Fruit fly (Drosophila melanogaster): ENCODE measurements around the gene CG10694.

CG10694 gene

DNA sequence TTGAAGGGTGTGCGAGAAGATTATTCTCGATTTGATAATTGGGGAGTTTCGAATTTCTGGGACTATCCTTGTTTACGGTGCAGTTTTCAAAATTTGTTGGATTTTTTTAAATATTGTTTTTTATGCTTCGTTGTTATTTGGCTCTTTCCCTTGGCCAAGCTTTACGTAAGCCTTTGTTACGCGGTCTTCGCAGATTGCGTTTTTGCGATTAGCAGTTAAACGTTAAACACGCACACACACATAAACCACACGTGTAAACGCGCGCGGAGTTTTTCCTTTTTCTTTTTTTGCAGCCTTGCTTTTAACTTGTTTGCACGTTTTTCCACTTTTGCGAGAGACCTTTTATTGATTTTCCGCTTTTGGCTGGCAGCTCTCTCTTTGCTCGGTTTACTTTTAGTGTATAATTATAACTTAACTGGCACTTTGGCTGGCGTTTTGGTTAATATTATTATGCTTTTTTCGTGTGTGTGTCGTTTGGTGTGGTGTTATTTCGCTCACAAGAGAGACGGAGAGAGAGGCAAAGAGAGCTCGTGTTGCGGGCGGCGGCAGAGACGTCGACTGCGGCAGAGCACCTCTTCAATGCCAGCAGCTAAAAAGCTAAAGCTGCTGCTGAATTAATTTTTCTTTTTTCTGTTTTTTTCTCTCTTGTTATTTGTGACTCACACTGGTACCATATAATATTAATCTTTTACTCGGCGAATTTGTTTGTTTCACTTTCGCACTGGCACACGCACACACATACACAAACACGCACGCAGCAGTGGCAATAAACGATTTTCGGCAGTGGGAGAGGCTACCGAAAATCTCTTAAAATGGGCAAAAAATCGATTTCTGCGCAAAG, 2.5 kb upstream of the CG10694 start:
- peak; percentile 56 for TF ChIP-seq Dif (GFP tag; optimal IDR thresholded peaks at IDR 0.05; ENCODE audit: partially characterized antibody)
- peak; percentile 19 for TF ChIP-seq lola (GFP tag; optimal IDR thresholded peaks at IDR 0.05)
- peak in 1 of 2 experiments; percentile 60 for TF ChIP-seq dl (GFP tag; optimal IDR thresholded peaks at IDR 0.05; ENCODE audit: insufficient read depth in 1 of 2, partially characterized antibody in 2 of 2)
- TF ChIP-seq HLH106 (tag; optimal IDR thresholded peaks at IDR 0.05), result no peak
- TF ChIP-seq Jra (GFP tag; optimal IDR thresholded peaks at IDR 0.05), result peak; percentile 15
- peak; percentile 60 for TF ChIP-seq Rel (GFP tag; optimal IDR thresholded peaks at IDR 0.05)
- TF ChIP-seq Rel (tag; optimal IDR thresholded peaks at IDR 0.05), result no peak
- no peak for TF ChIP-seq foxo (GFP tag; optimal IDR thresholded peaks at IDR 0.05)

DNA sequence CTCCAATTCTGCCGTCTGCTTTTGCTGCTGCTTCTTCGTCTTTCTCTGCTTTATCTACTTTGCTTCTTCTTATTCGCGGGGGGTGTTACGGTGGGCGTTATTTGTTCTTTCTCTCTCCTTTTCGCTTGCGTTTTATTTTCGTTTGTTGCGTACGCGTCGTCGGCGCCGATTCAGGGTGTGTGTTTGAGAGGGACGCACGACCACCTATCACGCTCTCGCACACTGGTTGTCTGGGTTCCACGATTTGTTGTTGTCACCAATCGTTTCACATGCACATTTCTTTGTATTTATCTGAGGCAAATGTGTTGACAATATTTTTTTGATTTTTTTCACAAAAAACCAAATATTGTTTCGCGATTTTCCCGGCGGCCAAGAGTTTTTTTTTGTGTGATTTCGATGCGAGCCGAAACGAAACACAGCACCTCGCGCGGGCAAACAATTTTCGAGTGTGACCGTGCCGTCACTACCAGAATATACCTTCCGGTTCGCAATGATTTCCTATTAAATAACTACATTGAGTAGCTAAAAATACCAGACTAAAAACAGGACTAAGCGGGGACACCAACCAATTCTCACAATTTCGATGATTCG, 1.8 kb upstream of the CG10694 start, which contains the start of gene Syx1A:
Gene Syx1A (minus strand): TSS at position 452 of the 591 bp plus-strand sequence.
- no peak for TF ChIP-seq Dif (GFP tag; optimal IDR thresholded peaks at IDR 0.05; ENCODE audit: partially characterized antibody)
- TF ChIP-seq Abd-B (GFP tag; optimal IDR thresholded peaks at IDR 0.05), result no peak
- TF ChIP-seq woc (GFP tag; optimal IDR thresholded peaks at IDR 0.05), result peak; percentile 6
- peak; percentile 17 for TF ChIP-seq Sp1 (GFP tag; optimal IDR thresholded peaks at IDR 0.05)
- TF ChIP-seq Hnf4 (GFP tag; optimal IDR thresholded peaks at IDR 0.05), result peak; percentile 7
- no peak for TF ChIP-seq tai (GFP tag; optimal IDR thresholded peaks at IDR 0.05)
- TF ChIP-seq psq (GFP tag; optimal IDR thresholded peaks at IDR 0.05), result peak; percentile 100
- no peak for TF ChIP-seq ey (GFP tag; optimal IDR thresholded peaks at IDR 0.05)
- TF ChIP-seq foxo (GFP tag; optimal IDR thresholded peaks at IDR 0.05), result peak in 1 of 2 experiments; percentile 13
- peak; percentile 35 for TF ChIP-seq br (GFP tag; optimal IDR thresholded peaks at IDR 0.05)
- TF ChIP-seq h (GFP tag; optimal IDR thresholded peaks at IDR 0.05), result peak; percentile 26
- peak; percentile 23 for TF ChIP-seq HLH106 (tag; optimal IDR thresholded peaks at IDR 0.05)
- no peak for TF ChIP-seq OdsH (GFP tag; optimal IDR thresholded peaks at IDR 0.05)
- TF ChIP-seq lola (GFP tag; optimal IDR thresholded peaks at IDR 0.05), result peak; percentile 46
- TF ChIP-seq Rel (GFP tag; optimal IDR thresholded peaks at IDR 0.05), result no peak
- peak; percentile 68 for TF ChIP-seq Rel (tag; optimal IDR thresholded peaks at IDR 0.05)
- TF ChIP-seq fru (GFP tag; optimal IDR thresholded peaks at IDR 0.05), result peak; percentile 24

DNA sequence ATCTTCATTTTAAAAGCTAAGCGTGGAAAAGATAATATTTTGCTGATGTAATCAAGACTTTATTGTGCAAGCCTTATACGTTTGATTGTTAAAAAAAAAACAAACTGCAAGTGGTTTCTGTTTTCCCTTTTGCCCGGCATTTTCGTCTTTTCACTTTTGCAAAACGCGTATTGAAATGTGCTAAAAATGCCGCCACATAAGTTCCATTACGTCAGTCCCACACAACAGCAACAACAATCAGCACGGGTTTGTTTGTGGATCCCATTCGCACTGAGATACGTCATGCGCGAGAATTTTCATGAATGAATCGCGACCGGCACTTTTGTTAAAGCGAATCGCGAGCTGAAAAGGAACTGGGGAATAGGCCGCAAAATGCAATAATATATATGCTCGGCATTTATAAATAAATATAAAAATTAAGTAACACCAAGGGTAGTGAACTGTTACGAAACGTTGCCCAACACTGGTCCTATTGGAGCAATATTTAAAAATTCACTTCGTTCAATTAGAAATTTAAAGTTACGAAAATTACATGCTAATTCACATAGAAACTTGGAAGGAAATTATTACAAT, 1.0 kb upstream of the CG10694 start:
- TF ChIP-seq N (GFP tag; optimal IDR thresholded peaks at IDR 0.05) (no peak), Hnf4 (GFP tag; optimal IDR thresholded peaks at IDR 0.05) (peak; percentile 72), Hr83 (GFP tag; optimal IDR thresholded peaks at IDR 0.05; ENCODE audit: poor library complexity, severe bottlenecking) (peak; percentile 39), psq (GFP tag; optimal IDR thresholded peaks at IDR 0.05) (no peak), Rel (GFP tag; optimal IDR thresholded peaks at IDR 0.05) (no peak), Rel (tag; optimal IDR thresholded peaks at IDR 0.05) (peak; percentile 33), Hr78 (GFP tag; optimal IDR thresholded peaks at IDR 0.05) (no peak), usp (GFP tag; optimal IDR thresholded peaks at IDR 0.05) (no peak), foxo (GFP tag; optimal IDR thresholded peaks at IDR 0.05) (peak; percentile 7 to 77), HLH106 (tag; optimal IDR thresholded peaks at IDR 0.05) (peak; percentile 44), br (GFP tag; optimal IDR thresholded peaks at IDR 0.05) (peak; percentile 78), brk (GFP tag; optimal IDR thresholded peaks at IDR 0.05) (peak; percentile 86), CG9705 (GFP tag; optimal IDR thresholded peaks at IDR 0.05) (no peak), Dif (GFP tag; optimal IDR thresholded peaks at IDR 0.05; ENCODE audit: partially characterized antibody) (no peak), sage (GFP tag; optimal IDR thresholded peaks at IDR 0.05) (peak; percentile 49), Vsx2 (GFP tag; optimal IDR thresholded peaks at IDR 0.05; ENCODE audit: partially characterized antibody) (no peak), dl (GFP tag; optimal IDR thresholded peaks at IDR 0.05; ENCODE audit: insufficient read depth in 1 of 2, partially characterized antibody in 2 of 2) (no peak), Dfd (GFP tag; optimal IDR thresholded peaks at IDR 0.05) (no peak), Abd-B (GFP tag; optimal IDR thresholded peaks at IDR 0.05) (no peak), dsf (GFP tag; optimal IDR thresholded peaks at IDR 0.05; ENCODE audit: borderline replicate concordance) (peak; percentile 9), CrebA (GFP tag; optimal IDR thresholded peaks at IDR 0.05; ENCODE audit: borderline replicate concordance) (no peak), GATAd (GFP tag; optimal IDR thresholded peaks at IDR 0.05) (no peak), sv (GFP tag; optimal IDR thresholded peaks at IDR 0.05) (peak; percentile 43), Sp1 (GFP tag; optimal IDR thresholded peaks at IDR 0.05) (peak; percentile 37), dmrt93B (GFP tag; optimal IDR thresholded peaks at IDR 0.05) (no peak), rgr (GFP tag; optimal IDR thresholded peaks at IDR 0.05) (peak; percentile 75), h (GFP tag; optimal IDR thresholded peaks at IDR 0.05) (peak; percentile 84), CG32264 (GFP tag; optimal IDR thresholded peaks at IDR 0.05) (peak; percentile 24), woc (GFP tag; optimal IDR thresholded peaks at IDR 0.05) (peak; percentile 47), jim (GFP tag; optimal IDR thresholded peaks at IDR 0.05) (no peak), Jra (GFP tag; optimal IDR thresholded peaks at IDR 0.05) (peak; percentile 74), ey (GFP tag; optimal IDR thresholded peaks at IDR 0.05) (peak; percentile 59), tai (GFP tag; optimal IDR thresholded peaks at IDR 0.05) (no peak), Myc (optimal IDR thresholded peaks at IDR 0.05) (no peak), Mio (GFP tag; optimal IDR thresholded peaks at IDR 0.05) (no peak), lola (GFP tag; optimal IDR thresholded peaks at IDR 0.05) (no peak), OdsH (GFP tag; optimal IDR thresholded peaks at IDR 0.05) (peak; percentile 71), fru (GFP tag; optimal IDR thresholded peaks at IDR 0.05) (peak; percentile 73), pan (optimal IDR thresholded peaks at IDR 0.05) (no peak)

All from whole organism, wandering third instar larva.